Fruit fly (Drosophila melanogaster): ENCODE results near the gene CG12885.

The CG12885 gene

dm6 chr3R:27554964-27555363 is 34.3 kb downstream of the CG12885 start (continued):
- peak; percentile 76 for TF ChIP-seq oc (tag; optimal IDR thresholded peaks at IDR 0.05)
- TF ChIP-seq da (GFP tag; optimal IDR thresholded peaks at IDR 0.05), result no peak
- 0 out of 2 replicates have a peak, but pooled peaks have one; percentile 47 for TF ChIP-seq cas (GFP tag; IDR thresholded peaks at IDR 0.05)
- TF ChIP-seq CG8089 (GFP tag; optimal IDR thresholded peaks at IDR 0.05), result peak; percentile 60
- TF ChIP-seq unpg (GFP tag; optimal IDR thresholded peaks at IDR 0.05), result peak; percentile 89
- peak; percentile 77 for TF ChIP-seq pum (GFP tag; optimal IDR thresholded peaks at IDR 0.05)
- TF ChIP-seq CG6254 (GFP tag; optimal IDR thresholded peaks at IDR 0.05), result peak; percentile 78
- TF ChIP-seq CG15073 (GFP tag; optimal IDR thresholded peaks at IDR 0.05), result no peak
- no peak for TF ChIP-seq tna (GFP tag; IDR thresholded peaks at IDR 0.05; ENCODE audit: partially characterized antibody)
- peak; percentile 83 for TF ChIP-seq CG34422 (GFP tag; IDR thresholded peaks at IDR 0.05)
- TF ChIP-seq pros (GFP tag; optimal IDR thresholded peaks at IDR 0.05), result no peak
- TF ChIP-seq Ssrp (tag; optimal IDR thresholded peaks at IDR 0.05), result peak; percentile 86
- TF ChIP-seq HLH54F (GFP tag; optimal IDR thresholded peaks at IDR 0.05), result peak; percentile 55
- peak; percentile 73 for TF ChIP-seq CG2875 (GFP tag; optimal IDR thresholded peaks at IDR 0.05)
- 0 out of 3 replicates have a peak, but pooled peaks have one; percentile 47 for TF ChIP-seq CG2889 (GFP tag; IDR thresholded peaks at IDR 0.05)
- TF ChIP-seq CG2202 (tag; optimal IDR thresholded peaks at IDR 0.05), result peak; percentile 62
- TF ChIP-seq CG30403 (GFP tag; optimal IDR thresholded peaks at IDR 0.05), result peak; percentile 80
- no peak for TF ChIP-seq unc-4 (GFP tag; IDR thresholded peaks at IDR 0.05; ENCODE audit: partially characterized antibody)
- peak; percentile 48 for TF ChIP-seq CG1647 (GFP tag; optimal IDR thresholded peaks at IDR 0.05)
- peak; percentile 84 for TF ChIP-seq CoRest (tag; optimal IDR thresholded peaks at IDR 0.05)
- TF ChIP-seq CG13775 (GFP tag; optimal IDR thresholded peaks at IDR 0.05), result peak; percentile 71
- peak; percentile 69 for TF ChIP-seq CG1233 (GFP tag; optimal IDR thresholded peaks at IDR 0.05)
- peak; percentile 84 for TF ChIP-seq lmd (GFP tag; IDR thresholded peaks at IDR 0.05)
- TF ChIP-seq CG6175 (GFP tag; IDR thresholded peaks at IDR 0.05), result no peak
- TF ChIP-seq Stat92E (GFP tag; optimal IDR thresholded peaks at IDR 0.05), result no peak
- peak; percentile 82 for TF ChIP-seq CG14014 (GFP tag; IDR thresholded peaks at IDR 0.05)
- peak; percentile 71 for TF ChIP-seq slp2 (GFP tag; optimal IDR thresholded peaks at IDR 0.05)
- TF ChIP-seq zfh1 (GFP tag; IDR thresholded peaks at IDR 0.05), result peak; percentile 83
- peak; percentile 42 for TF ChIP-seq Myb (GFP tag; optimal IDR thresholded peaks at IDR 0.05)
- TF ChIP-seq ewg (GFP tag; optimal IDR thresholded peaks at IDR 0.05), result peak; percentile 70
- peak; percentile 59 for TF ChIP-seq tup (GFP tag; optimal IDR thresholded peaks at IDR 0.05)
- TF ChIP-seq PHDP (tag; optimal IDR thresholded peaks at IDR 0.05), result peak; percentile 86
- peak; percentile 72 for TF ChIP-seq bab2 (GFP tag; optimal IDR thresholded peaks at IDR 0.05)
- TF ChIP-seq CG6689 (GFP tag; IDR thresholded peaks at IDR 0.05), result peak; percentile 80
- TF ChIP-seq Asciz (GFP tag; optimal IDR thresholded peaks at IDR 0.05), result peak; percentile 84
- peak; percentile 68 for TF ChIP-seq cwo (GFP tag; optimal IDR thresholded peaks at IDR 0.05)
- TF ChIP-seq HLH3B (GFP tag; IDR thresholded peaks at IDR 0.05), result peak; percentile 83
- no peak for TF ChIP-seq TFAM (GFP tag; optimal IDR thresholded peaks at IDR 0.05)
- no peak for TF ChIP-seq grn (GFP tag; optimal IDR thresholded peaks at IDR 0.05)
- peak; percentile 76 for TF ChIP-seq wor (GFP tag; IDR thresholded peaks at IDR 0.05)
- TF ChIP-seq sqz (GFP tag; optimal IDR thresholded peaks at IDR 0.05), result peak; percentile 64
- peak; percentile 81 for TF ChIP-seq CG14710 (tag; optimal IDR thresholded peaks at IDR 0.05)
- no peak for TF ChIP-seq pzg (GFP tag; optimal IDR thresholded peaks at IDR 0.05)
- TF ChIP-seq CG11456 (GFP tag; IDR thresholded peaks at IDR 0.05), result peak; percentile 72; the same call in 2 of the 3 replicates
- no peak for TF ChIP-seq luna (GFP tag; optimal IDR thresholded peaks at IDR 0.05)
- TF ChIP-seq CG11247 (GFP tag; IDR thresholded peaks at IDR 0.05), result peak; percentile 68
- TF ChIP-seq ind (GFP tag; optimal IDR thresholded peaks at IDR 0.05), result peak; percentile 79
- TF ChIP-seq Deaf1 (tag; optimal IDR thresholded peaks at IDR 0.05), result no peak
- TF ChIP-seq CG4730 (GFP tag; IDR thresholded peaks at IDR 0.05), result peak; percentile 64
- TF ChIP-seq pnt (GFP tag; optimal IDR thresholded peaks at IDR 0.05), result peak; percentile 81
- peak; percentile 60; the same call in 2 of the 3 replicates for TF ChIP-seq Dbx (GFP tag; IDR thresholded peaks at IDR 0.05)
